Worm (Caenorhabditis elegans) whole organism, L3 larva: ENCODE measurements around the gene F09E5.7.

Experiments
- R02D3.7 ChIP-seq: fragments of 150-350 bp; optimal IDR thresholded peaks from 2 replicates; lab custom pipeline; 2014; ENCODE audit warnings: missing biosample characterization, missing genetic modification characterization
- aly-2 ChIP-seq: fragments of 150-350 bp; optimal IDR thresholded peaks from 2 replicates; lab custom pipeline; 2014; ENCODE audit warnings: missing biosample characterization, missing genetic modification characterization
- ama-1 ChIP-seq: fragments of 150-350 bp; optimal IDR thresholded peaks from 2 replicates; lab custom pipeline; 2018
- ceh-28 ChIP-seq: fragments of 150-350 bp; optimal IDR thresholded peaks from 2 replicates; lab custom pipeline; 2014; ENCODE audit warnings: missing biosample characterization, missing genetic modification reagents, missing genetic modification characterization
- ceh-82 ChIP-seq: fragments of 150-350 bp; optimal IDR thresholded peaks from 2 replicates; lab custom pipeline; 2014; ENCODE audit warnings: missing biosample characterization, missing genetic modification characterization
- ceh-9 ChIP-seq: sonication (generic microtip); optimal IDR thresholded peaks from 2 replicates; lab custom pipeline; 2018; ENCODE audit warnings: missing biosample characterization, missing genetic modification characterization
- daf-12 ChIP-seq: fragments of 150-350 bp; optimal IDR thresholded peaks from 2 replicates; lab custom pipeline; 2014; ENCODE audit warnings: missing biosample characterization, missing genetic modification reagents, missing genetic modification characterization
- egl-5 ChIP-seq: fragments of 150-350 bp; optimal IDR thresholded peaks from 2 replicates; lab custom pipeline; 2017; ENCODE audit warnings: missing biosample characterization, missing genetic modification reagents, missing genetic modification characterization, inconsistent platforms
- elt-2 ChIP-seq: sonication (generic microtip); optimal IDR thresholded peaks from 2 replicates; lab custom pipeline; 2016; ENCODE audit warnings: missing genetic modification reagents, mild to moderate bottlenecking, missing genetic modification characterization, missing compliant biosample characterization
- eor-1 ChIP-seq, 2 experiments: fragments of 150-350 bp; optimal IDR thresholded peaks; 2 replicates each; lab custom pipeline; 2014 to 2018; ENCODE audit warnings: missing biosample characterization in 2 of 2, missing genetic modification characterization in 2 of 2
- fkh-2 ChIP-seq: fragments of 150-350 bp; optimal IDR thresholded peaks from 2 replicates; lab custom pipeline; 2014; ENCODE audit warnings: missing biosample characterization, missing genetic modification reagents, missing genetic modification characterization
- fos-1 ChIP-seq: fragments of 150-350 bp; optimal IDR thresholded peaks from 2 replicates; lab custom pipeline; 2014; ENCODE audit warnings: missing biosample characterization, missing genetic modification characterization
- hmg-11 ChIP-seq: sonication (generic microtip); optimal IDR thresholded peaks from 2 replicates; lab custom pipeline; 2016; ENCODE audit warnings: missing genetic modification characterization, missing compliant biosample characterization
- jun-1 ChIP-seq: fragments of 150-350 bp; optimal IDR thresholded peaks from 2 replicates; lab custom pipeline; 2014; ENCODE audit warnings: missing biosample characterization, missing genetic modification reagents, missing genetic modification characterization
- lsy-12 ChIP-seq: sonication (generic microtip); optimal IDR thresholded peaks from 2 replicates; lab custom pipeline; 2016; ENCODE audit warnings: mild to moderate bottlenecking, missing genetic modification characterization, missing compliant biosample characterization
- mdl-1 ChIP-seq: fragments of 150-350 bp; optimal IDR thresholded peaks from 2 replicates; lab custom pipeline; 2014; ENCODE audit warnings: missing biosample characterization, missing genetic modification characterization
- nhr-11 ChIP-seq: fragments of 150-350 bp; optimal IDR thresholded peaks from 2 replicates; lab custom pipeline; 2014; ENCODE audit warnings: missing biosample characterization, missing genetic modification characterization
- nhr-12 ChIP-seq: fragments of 150-350 bp; optimal IDR thresholded peaks from 2 replicates; lab custom pipeline; 2014; ENCODE audit warnings: missing biosample characterization, missing genetic modification characterization
- nhr-23 ChIP-seq: fragments of 150-350 bp; optimal IDR thresholded peaks from 2 replicates; lab custom pipeline; 2014; ENCODE audit warnings: missing biosample characterization, missing genetic modification reagents, missing genetic modification characterization
- nhr-25 ChIP-seq: sonication (generic microtip); optimal IDR thresholded peaks from 2 replicates; lab custom pipeline; 2017; ENCODE audit warnings: missing biosample characterization, missing genetic modification characterization
- nhr-28 ChIP-seq: fragments of 150-350 bp; optimal IDR thresholded peaks from 2 replicates; lab custom pipeline; 2014; ENCODE audit warnings: missing biosample characterization, missing genetic modification characterization
- nhr-43 ChIP-seq: sonication (generic microtip); optimal IDR thresholded peaks from 2 replicates; lab custom pipeline; 2016; ENCODE audit warnings: mild to moderate bottlenecking, missing genetic modification characterization, missing compliant biosample characterization; ENCODE audit not compliant: poor library complexity, severe bottlenecking
- nhr-77 ChIP-seq: fragments of 150-350 bp; optimal IDR thresholded peaks from 2 replicates; lab custom pipeline; 2014; ENCODE audit warnings: missing biosample characterization, missing genetic modification characterization
- pha-4 ChIP-seq: fragments of 150-350 bp; optimal IDR thresholded peaks from 2 replicates; lab custom pipeline; 2014; ENCODE audit warnings: missing biosample characterization, missing genetic modification reagents, missing genetic modification characterization
- pqm-1 ChIP-seq: fragments of 150-350 bp; optimal IDR thresholded peaks from 2 replicates; lab custom pipeline; 2017; ENCODE audit warnings: missing biosample characterization, missing genetic modification characterization, inconsistent platforms
- sea-2 ChIP-seq: fragments of 150-350 bp; sonication (generic microtip); optimal IDR thresholded peaks from 4 replicates; lab custom pipeline; 2014; ENCODE audit warnings: missing biosample characterization, missing genetic modification reagents, missing genetic modification characterization
- skn-1 ChIP-seq: fragments of 150-350 bp; optimal IDR thresholded peaks from 2 replicates; lab custom pipeline; 2014; ENCODE audit warnings: missing biosample characterization, missing genetic modification characterization
- snpc-4 ChIP-seq: fragments of 150-350 bp; optimal IDR thresholded peaks from 2 replicates; lab custom pipeline; 2014; ENCODE audit warnings: missing biosample characterization, missing genetic modification characterization
- tbx-2 ChIP-seq: sonication (generic microtip); optimal IDR thresholded peaks from 2 replicates; lab custom pipeline; 2016; ENCODE audit warnings: mild to moderate bottlenecking, missing genetic modification characterization, missing compliant biosample characterization
- unc-39 ChIP-seq: sonication (generic microtip); optimal IDR thresholded peaks from 4 replicates; lab custom pipeline; 2017; ENCODE audit warnings: missing biosample characterization, missing genetic modification characterization
- unc-62 ChIP-seq: fragments of 150-350 bp; sonication (generic microtip); optimal IDR thresholded peaks from 4 replicates; lab custom pipeline; 2014; ENCODE audit warnings: missing biosample characterization, missing genetic modification reagents, missing genetic modification characterization
- zag-1 ChIP-seq: fragments of 150-350 bp; optimal IDR thresholded peaks from 2 replicates; lab custom pipeline; 2014; ENCODE audit warnings: missing biosample characterization, missing genetic modification characterization
- ztf-11 ChIP-seq: fragments of 150-350 bp; optimal IDR thresholded peaks from 2 replicates; lab custom pipeline; 2014; ENCODE audit warnings: missing biosample characterization, missing genetic modification characterization

Gene F09E5.7

DNA sequence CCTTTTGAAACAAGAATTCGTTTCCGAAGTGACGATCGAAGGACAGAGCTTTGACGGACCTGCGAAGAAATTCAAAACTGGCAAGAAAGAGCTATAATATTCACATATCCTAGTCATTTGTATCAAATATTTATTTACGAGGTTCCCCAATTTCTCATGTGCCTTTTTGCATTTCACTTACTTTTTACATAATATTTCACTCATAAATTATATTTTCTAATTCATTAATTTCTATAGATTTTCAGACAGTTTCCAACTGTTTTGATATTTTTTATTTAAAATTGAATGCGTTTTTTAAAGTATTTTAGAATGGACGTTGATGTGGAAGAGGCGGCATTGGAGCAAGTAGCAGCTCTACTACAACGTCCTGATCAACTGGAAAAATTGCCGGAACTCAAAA lies 7.4 kb downstream of the F09E5.7 start, which contains the start of gene sec-6:
TSS of gene sec-6 (plus strand) at position 301 of the 400 bp plus-strand sequence.
- TF ChIP-seq nhr-11 (tag; lab: Kevin White, UChicago) (no peak), skn-1 (tag; lab: Kevin White, UChicago) (no peak), ceh-28 (tag; lab: Kevin White, UChicago) (no peak), sea-2 (GFP tag; lab: Kevin White, UChicago) (no peak)

DNA sequence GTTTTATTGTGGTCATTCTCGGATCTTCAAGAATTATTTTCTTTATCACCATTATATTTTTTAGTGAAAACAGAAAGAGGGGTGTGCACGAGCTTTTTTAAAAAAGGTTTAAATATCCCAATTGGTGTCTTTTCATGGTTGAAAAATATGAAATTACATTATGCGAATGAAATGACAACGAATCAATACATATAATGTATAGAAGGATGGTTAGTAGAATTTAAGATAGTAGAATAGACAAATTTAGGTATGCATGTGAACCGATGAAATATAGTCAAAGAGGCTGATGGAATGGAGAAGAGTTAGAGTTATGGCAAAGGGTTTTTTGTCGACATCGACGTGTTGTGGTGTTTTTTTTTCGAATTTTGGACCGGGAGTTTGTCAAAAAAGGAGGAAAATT lies 12.6 kb downstream of the F09E5.7 start:
- TF ChIP-seq eor-1 (tag; optimal IDR thresholded peaks at IDR 0.05; lab: Kevin White, UChicago): no peak
- no peak for TF ChIP-seq ceh-82 (tag; lab: Kevin White, UChicago)
- TF ChIP-seq unc-62 (GFP tag; lab: Kevin White, UChicago): no peak
- no peak for TF ChIP-seq hmg-11 (tag; lab: Kevin White, UChicago)
- no peak for TF ChIP-seq pha-4
- TF ChIP-seq skn-1 (tag; lab: Kevin White, UChicago): no peak
- no peak for TF ChIP-seq fkh-2 (tag; lab: Kevin White, UChicago)
- TF ChIP-seq egl-5 (tag; lab: Kevin White, UChicago): no peak
- TF ChIP-seq tbx-2 (tag; lab: Kevin White, UChicago): no peak
- no peak for TF ChIP-seq R02D3.7
- no peak for TF ChIP-seq nhr-28 (tag; lab: Kevin White, UChicago)
- no peak for TF ChIP-seq jun-1
- TF ChIP-seq snpc-4 (tag; lab: Kevin White, UChicago): no peak

DNA sequence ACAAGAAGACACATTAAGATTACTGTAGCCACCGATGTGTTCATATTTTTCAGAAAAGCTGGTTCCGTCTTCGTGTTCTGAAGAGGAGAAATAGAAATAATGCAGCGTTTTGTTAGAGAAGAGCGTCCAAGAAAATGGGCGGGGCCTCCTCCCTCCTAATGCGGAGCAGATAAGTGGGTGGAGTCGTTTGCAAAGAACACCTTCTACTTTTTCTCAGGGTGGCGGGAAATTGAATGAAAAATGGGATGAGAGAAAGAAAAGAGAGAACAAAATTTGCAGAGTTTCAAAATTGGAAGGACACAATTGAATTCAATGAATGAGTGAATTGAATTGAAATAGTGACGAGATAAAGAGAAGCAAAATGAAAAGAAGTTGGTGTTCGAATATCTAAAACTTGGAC lies 13.7 kb downstream of the F09E5.7 start, which contains the start of gene F09E5.16:
TSS of gene F09E5.16 (minus strand) at position 101 of the 400 bp plus-strand sequence.
- no peak for TF ChIP-seq zag-1 (tag; lab: Kevin White, UChicago)
- TF ChIP-seq daf-12 (tag; lab: Kevin White, UChicago): no peak
- no peak for TF ChIP-seq snpc-4 (tag; lab: Kevin White, UChicago)
- TF ChIP-seq R02D3.7: no peak
- TF ChIP-seq lsy-12 (tag; lab: Kevin White, UChicago): no peak
- no peak for TF ChIP-seq unc-39 (tag; lab: Kevin White, UChicago)
- TF ChIP-seq ceh-9: no peak
- no peak for TF ChIP-seq pqm-1
- TF ChIP-seq eor-1 (tag; optimal IDR thresholded peaks at IDR 0.05; lab: Kevin White, UChicago): no peak
- TF ChIP-seq nhr-43 (tag; lab: Kevin White, UChicago): no peak
- TF ChIP-seq fos-1 (tag; lab: Kevin White, UChicago): no peak
- no peak for TF ChIP-seq hmg-11 (tag; lab: Kevin White, UChicago)
- no peak for TF ChIP-seq elt-2 (tag; lab: Kevin White, UChicago)
- TF ChIP-seq aly-2: no peak
- no peak for TF ChIP-seq nhr-25 (tag; lab: Kevin White, UChicago)
- TF ChIP-seq ama-1 (lab: Kevin White, UChicago): no peak
- no peak for TF ChIP-seq nhr-77 (tag; lab: Kevin White, UChicago)
- TF ChIP-seq fkh-2 (tag; lab: Kevin White, UChicago): no peak
- TF ChIP-seq nhr-11 (tag; lab: Kevin White, UChicago): no peak
- no peak for TF ChIP-seq ceh-82 (tag; lab: Kevin White, UChicago)

DNA sequence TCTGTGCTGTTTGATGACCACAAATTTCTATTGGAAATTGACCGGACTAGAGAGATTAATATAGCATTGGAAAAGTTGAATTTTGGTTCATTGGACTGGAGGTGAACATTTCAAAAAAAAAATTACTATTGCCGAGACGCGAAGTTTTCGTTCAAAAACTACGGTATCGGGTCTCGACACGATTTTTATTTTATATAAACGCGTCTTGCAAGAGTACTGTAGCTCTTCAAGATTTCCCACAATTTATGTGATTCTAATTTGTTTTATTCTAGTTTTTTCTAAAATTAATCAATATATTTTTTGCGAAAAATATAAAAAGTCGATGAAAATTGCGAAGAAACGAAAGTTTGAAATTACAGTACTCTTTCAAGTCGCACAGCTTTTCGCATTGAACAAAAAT lies 18.7 kb downstream of the F09E5.7 start, which contains the start of gene F09E5.12:
TSS of gene F09E5.12 (minus strand) at position 101 of the 400 bp plus-strand sequence.
- no peak for TF ChIP-seq ztf-11 (tag; lab: Kevin White, UChicago)
- TF ChIP-seq aly-2: no peak
- no peak for TF ChIP-seq lsy-12 (tag; lab: Kevin White, UChicago)
- TF ChIP-seq nhr-25 (tag; lab: Kevin White, UChicago): no peak
- TF ChIP-seq nhr-12 (tag; lab: Kevin White, UChicago): no peak
- no peak for TF ChIP-seq ama-1 (lab: Kevin White, UChicago)
- no peak for TF ChIP-seq unc-39 (tag; lab: Kevin White, UChicago)
- no peak for TF ChIP-seq nhr-28 (tag; lab: Kevin White, UChicago)
- TF ChIP-seq nhr-23 (tag; lab: Kevin White, UChicago): no peak
- no peak for TF ChIP-seq mdl-1 (tag; lab: Kevin White, UChicago)
- TF ChIP-seq ceh-28 (tag; lab: Kevin White, UChicago): no peak
- no peak for TF ChIP-seq unc-62 (GFP tag; lab: Kevin White, UChicago)
- no peak for TF ChIP-seq egl-5 (tag; lab: Kevin White, UChicago)
- no peak for TF ChIP-seq hmg-11 (tag; lab: Kevin White, UChicago)
